Fruit fly (Drosophila melanogaster) whole organism, prepupa: ENCODE results near the gene CG17221.
A peak's percentile ranks its signal among the peaks of the same experiment; 100 is the strongest.

Experiments
- Blimp-1 ChIP-seq: fragments of 200-800 bp; sonication (Bioruptor generic); optimal IDR thresholded peaks from 3 replicates; lab custom pipeline; 2017; ENCODE audit warnings: missing biosample characterization, missing genetic modification characterization, mild to moderate bottlenecking, moderate library complexity, missing genetic modification reagents
- CG10631 ChIP-seq: fragments of 200-800 bp; sonication (Bioruptor generic); optimal IDR thresholded peaks from 2 replicates; lab custom pipeline; 2016; ENCODE audit warnings: missing biosample characterization, missing genetic modification characterization
- CG10669 ChIP-seq: fragments of 200-800 bp; sonication (Bioruptor generic); optimal IDR thresholded peaks from 3 replicates; lab custom pipeline; 2018; ENCODE audit warnings: missing biosample characterization, mild to moderate bottlenecking, missing genetic modification characterization, moderate library complexity
- CG11294 ChIP-seq: fragments of 200-800 bp; sonication (Bioruptor generic); IDR thresholded peaks from 2 replicates; pipeline ENCODE4 v1.3.6; 2022; ENCODE audit warnings: missing biosample characterization, missing genetic modification characterization
- CG11762 ChIP-seq: fragments of 200-800 bp; sonication (Bioruptor generic); optimal IDR thresholded peaks from 3 replicates; lab custom pipeline; 2016; ENCODE audit warnings: missing biosample characterization, missing genetic modification characterization; ENCODE audit not compliant: insufficient read depth
- CG11902 ChIP-seq: fragments of 200-800 bp; sonication (Bioruptor generic); optimal IDR thresholded peaks from 3 replicates; lab custom pipeline; 2016; ENCODE audit warnings: missing biosample characterization, missing genetic modification characterization
- CG15336 ChIP-seq: fragments of 200-800 bp; sonication (Bioruptor generic); IDR thresholded peaks from 2 replicates; pipeline ENCODE4 v1.3.6; 2022; ENCODE audit warnings: missing biosample characterization, missing genetic modification characterization
- CG1621 ChIP-seq: fragments of 200-800 bp; sonication (Bioruptor generic); optimal IDR thresholded peaks from 3 replicates; lab custom pipeline; 2018; ENCODE audit warnings: missing biosample characterization, mild to moderate bottlenecking, missing genetic modification characterization
- CG3032 ChIP-seq: fragments of 200-800 bp; optimal IDR thresholded peaks from 2 replicates; lab custom pipeline; 2019; ENCODE audit warnings: missing biosample characterization, mild to moderate bottlenecking, missing genetic modification characterization, moderate library complexity
- CG31627 ChIP-seq: fragments of 200-800 bp; sonication (Bioruptor generic); optimal IDR thresholded peaks from 3 replicates; lab custom pipeline; 2016; ENCODE audit warnings: missing biosample characterization, missing genetic modification characterization
- CG32006 ChIP-seq: fragments of 200-800 bp; sonication (Bioruptor generic); optimal IDR thresholded peaks from 3 replicates; lab custom pipeline; 2017; ENCODE audit warnings: missing biosample characterization, mild to moderate bottlenecking, missing genetic modification characterization
- CG34406 ChIP-seq: fragments of 200-800 bp; sonication (Bioruptor generic); optimal IDR thresholded peaks from 3 replicates; lab custom pipeline; 2016; ENCODE audit warnings: missing biosample characterization, missing genetic modification characterization
- CG3919 ChIP-seq: fragments of 200-800 bp; sonication (Bioruptor generic); optimal IDR thresholded peaks from 3 replicates; lab custom pipeline; 2016; ENCODE audit warnings: missing biosample characterization, missing genetic modification characterization
- CG4318 ChIP-seq: fragments of 200-800 bp; sonication (Bioruptor generic); optimal IDR thresholded peaks from 3 replicates; lab custom pipeline; 2017; ENCODE audit warnings: missing biosample characterization, mild to moderate bottlenecking, missing genetic modification characterization
- CG6163 ChIP-seq: fragments of 200-800 bp; sonication (Bioruptor generic); IDR thresholded peaks from 3 replicates; pipeline ENCODE4 v1.3.6; 2022; ENCODE audit warnings: missing biosample characterization, missing genetic modification characterization
- CG6792 ChIP-seq: fragments of 200-800 bp; sonication (Bioruptor generic); optimal IDR thresholded peaks from 3 replicates; lab custom pipeline; 2016; ENCODE audit warnings: missing biosample characterization, missing genetic modification characterization
- CG6854 ChIP-seq: fragments of 200-800 bp; sonication (Bioruptor generic); optimal IDR thresholded peaks from 2 replicates; lab custom pipeline; 2017; ENCODE audit warnings: missing biosample characterization, mild to moderate bottlenecking, missing genetic modification characterization
- CG7368 ChIP-seq: fragments of 200-800 bp; sonication (Bioruptor generic); optimal IDR thresholded peaks from 3 replicates; lab custom pipeline; 2016; ENCODE audit warnings: missing biosample characterization, missing genetic modification characterization
- CG8119 ChIP-seq: fragments of 200-800 bp; sonication (Bioruptor generic); IDR thresholded peaks from 3 replicates; pipeline ENCODE4 v1.3.6; 2022; ENCODE audit warnings: missing biosample characterization, missing genetic modification characterization
- CG8319 ChIP-seq: fragments of 200-800 bp; sonication (Bioruptor generic); optimal IDR thresholded peaks from 3 replicates; lab custom pipeline; 2016; ENCODE audit warnings: missing biosample characterization, missing genetic modification characterization
- CG8632 ChIP-seq: fragments of 200-800 bp; sonication (Bioruptor generic); optimal IDR thresholded peaks from 3 replicates; lab custom pipeline; 2016; ENCODE audit warnings: missing biosample characterization, missing genetic modification characterization
- Eip75B ChIP-seq: fragments of 200-800 bp; sonication (Bioruptor generic); optimal IDR thresholded peaks from 3 replicates; lab custom pipeline; 2016; ENCODE audit warnings: missing biosample characterization, missing genetic modification characterization
- Eip78C ChIP-seq: fragments of 200-800 bp; sonication (Bioruptor generic); peaks from one replicate; lab custom pipeline; 2016; ENCODE audit warnings: missing biosample characterization, missing genetic modification characterization
- Ets21C ChIP-seq: fragments of 200-800 bp; sonication (Bioruptor generic); optimal IDR thresholded peaks from 3 replicates; lab custom pipeline; 2016; ENCODE audit warnings: missing biosample characterization, missing genetic modification characterization
- Ets96B ChIP-seq: fragments of 200-800 bp; optimal IDR thresholded peaks from 2 replicates; lab custom pipeline; 2019; ENCODE audit warnings: missing biosample characterization, mild to moderate bottlenecking, missing genetic modification characterization, moderate library complexity
- Gug ChIP-seq: fragments of 200-800 bp; sonication (Bioruptor generic); IDR thresholded peaks from 2 replicates; pipeline ENCODE4 v1.3.6; 2022; ENCODE audit warnings: missing biosample characterization, missing genetic modification characterization
- Hr38 ChIP-seq: sonication (Bioruptor generic); optimal IDR thresholded peaks from 2 replicates; lab custom pipeline; 2016; ENCODE audit warnings: missing biosample characterization, missing genetic modification characterization
- Hr4 ChIP-seq: fragments of 200-800 bp; sonication (Bioruptor generic); optimal IDR thresholded peaks from 3 replicates; lab custom pipeline; 2016; ENCODE audit warnings: missing biosample characterization, missing genetic modification characterization
- Met ChIP-seq: fragments of 200-800 bp; sonication (Bioruptor generic); optimal IDR thresholded peaks from 3 replicates; lab custom pipeline; 2016; ENCODE audit warnings: missing biosample characterization, missing genetic modification characterization
- OdsH ChIP-seq: fragments of 200-800 bp; sonication (Bioruptor generic); optimal IDR thresholded peaks from 3 replicates; lab custom pipeline; 2016; ENCODE audit warnings: missing biosample characterization, missing genetic modification characterization
- Smox ChIP-seq: fragments of 200-800 bp; sonication (Bioruptor generic); optimal IDR thresholded peaks from 3 replicates; lab custom pipeline; 2016; ENCODE audit warnings: missing biosample characterization, missing genetic modification characterization
- Sox102F ChIP-seq: fragments of 200-800 bp; sonication (Bioruptor generic); optimal IDR thresholded peaks from 2 replicates; lab custom pipeline; 2016; ENCODE audit warnings: missing biosample characterization, mild to moderate bottlenecking, missing genetic modification characterization
- Sox14 ChIP-seq: fragments of 200-800 bp; sonication (Bioruptor generic); optimal IDR thresholded peaks from 3 replicates; lab custom pipeline; 2016; ENCODE audit warnings: missing biosample characterization, missing genetic modification characterization
- Sox15 ChIP-seq: fragments of 200-800 bp; sonication (Bioruptor generic); optimal IDR thresholded peaks from 3 replicates; lab custom pipeline; 2016; ENCODE audit warnings: missing biosample characterization, missing genetic modification characterization
- achi ChIP-seq: fragments of 200-800 bp; sonication (Bioruptor generic); optimal IDR thresholded peaks from 3 replicates; lab custom pipeline; 2016; ENCODE audit warnings: missing biosample characterization, missing genetic modification characterization
- acj6 ChIP-seq: fragments of 200-800 bp; sonication (Bioruptor generic); optimal IDR thresholded peaks from 3 replicates; lab custom pipeline; 2016; ENCODE audit warnings: missing biosample characterization, missing genetic modification characterization
- cyc ChIP-seq: fragments of 200-800 bp; sonication (Bioruptor generic); optimal IDR thresholded peaks from 3 replicates; lab custom pipeline; 2016; ENCODE audit warnings: missing biosample characterization, missing genetic modification characterization
- dac ChIP-seq: fragments of 200-800 bp; sonication (Bioruptor generic); optimal IDR thresholded peaks from 2 replicates; lab custom pipeline; 2017; ENCODE audit warnings: missing biosample characterization, mild to moderate bottlenecking, missing genetic modification characterization
- dsx ChIP-seq: fragments of 200-800 bp; optimal IDR thresholded peaks from 3 replicates; lab custom pipeline; 2019; ENCODE audit warnings: missing biosample characterization, mild to moderate bottlenecking, missing genetic modification characterization, moderate library complexity; ENCODE audit not compliant: poor library complexity, severe bottlenecking
- eg ChIP-seq: fragments of 200-800 bp; sonication (Bioruptor generic); IDR thresholded peaks from 3 replicates; pipeline ENCODE4 v1.3.6; 2022; ENCODE audit warnings: missing biosample characterization, missing genetic modification characterization
- esn ChIP-seq: fragments of 200-800 bp; sonication (Bioruptor generic); optimal IDR thresholded peaks from 2 replicates; lab custom pipeline; 2016; ENCODE audit warnings: missing biosample characterization, mild to moderate bottlenecking, missing genetic modification characterization, moderate library complexity
- fd59A ChIP-seq: fragments of 200-800 bp; sonication (Bioruptor generic); optimal IDR thresholded peaks from 2 replicates; lab custom pipeline; 2017; ENCODE audit warnings: missing biosample characterization, mild to moderate bottlenecking, missing genetic modification characterization, missing genetic modification reagents
- fd85E ChIP-seq: fragments of 200-800 bp; sonication (Bioruptor generic); optimal IDR thresholded peaks from 3 replicates; lab custom pipeline; 2016; ENCODE audit warnings: missing biosample characterization, missing genetic modification characterization
- fkh ChIP-seq: fragments of 200-800 bp; sonication (Bioruptor generic); optimal IDR thresholded peaks from 3 replicates; lab custom pipeline; 2017; ENCODE audit warnings: missing biosample characterization, mild to moderate bottlenecking, missing genetic modification characterization, moderate library complexity
- lz ChIP-seq: fragments of 200-800 bp; sonication (Bioruptor generic); optimal IDR thresholded peaks from 3 replicates; lab custom pipeline; 2016; ENCODE audit warnings: missing biosample characterization, missing genetic modification characterization
- net ChIP-seq: fragments of 200-800 bp; sonication (Bioruptor generic); optimal IDR thresholded peaks from 3 replicates; lab custom pipeline; 2016; ENCODE audit warnings: missing biosample characterization, missing genetic modification characterization
- pdm3 ChIP-seq: fragments of 200-800 bp; sonication (Bioruptor generic); optimal IDR thresholded peaks from 3 replicates; lab custom pipeline; 2016; ENCODE audit warnings: missing biosample characterization, missing genetic modification characterization
- salr ChIP-seq, 2 experiments: fragments of 200-800 bp; sonication (Bioruptor generic); optimal IDR thresholded peaks; 3 replicates each; lab custom pipeline; 2016 to 2018; ENCODE audit warnings: missing biosample characterization in 2 of 2, missing genetic modification characterization in 2 of 2, mild to moderate bottlenecking in 1 of 2
- ss ChIP-seq, 2 experiments: fragments of 200-800 bp; sonication (Bioruptor generic); optimal IDR thresholded peaks; 2 replicates in 1 of 2; 3 replicates in 1 of 2; lab custom pipeline; 2017 to 2018; ENCODE audit warnings: mild to moderate bottlenecking in 2 of 2, missing biosample characterization in 2 of 2, missing genetic modification characterization in 2 of 2, moderate library complexity in 1 of 2
- svp ChIP-seq: fragments of 200-800 bp; sonication (Bioruptor generic); peaks from one replicate; lab custom pipeline; 2016; ENCODE audit warnings: missing biosample characterization, missing genetic modification characterization
- topi ChIP-seq: fragments of 200-800 bp; sonication (Bioruptor generic); optimal IDR thresholded peaks from 3 replicates; lab custom pipeline; 2016; ENCODE audit warnings: missing biosample characterization, missing genetic modification characterization
- vri ChIP-seq: fragments of 200-800 bp; sonication (Bioruptor generic); optimal IDR thresholded peaks from 3 replicates; lab custom pipeline; 2016; ENCODE audit warnings: missing biosample characterization, mild to moderate bottlenecking, missing genetic modification characterization

The CG17221 gene

DNA sequence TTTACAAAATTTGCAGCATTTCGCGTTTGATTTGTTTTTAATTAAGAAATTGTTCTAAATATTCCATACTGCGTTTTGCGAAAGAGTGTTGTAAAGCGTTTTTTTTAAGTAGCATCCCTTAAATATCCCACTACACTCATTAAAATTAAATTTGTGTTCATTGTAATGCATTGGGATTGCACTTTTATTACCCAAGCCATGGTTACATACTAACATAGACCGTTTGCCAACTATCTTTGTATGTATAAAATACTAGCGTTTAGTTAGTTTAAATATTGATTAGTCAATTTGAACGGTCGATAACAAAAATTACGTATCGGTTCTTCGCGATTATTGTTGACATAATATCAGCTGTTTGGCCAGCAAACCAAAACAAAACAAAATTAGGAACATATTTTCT lies at the start of gene CG17221, which contains the start of gene cnir:
Gene CG17221, plus strand, starts transcription at position 203 of the 400 bp plus-strand sequence.
Gene cnir, minus strand, starts transcription at position 39 of the 400 bp plus-strand sequence.
- TF ChIP-seq Ets21C (GFP tag; lab: Kevin White, UChicago), result peak; percentile 72
- peak; percentile 37 for TF ChIP-seq Sox15 (GFP tag; lab: Kevin White, UChicago)
- TF ChIP-seq svp (GFP tag; lab: Kevin White, UChicago), result peak; percentile 68
- peak; percentile 77 for TF ChIP-seq Hr4
- TF ChIP-seq pdm3 (GFP tag; lab: Kevin White, UChicago), result peak; percentile 72
- TF ChIP-seq CG15336 (GFP tag; lab: Robert Waterston, UW), result 0 out of 2 replicates have a peak, but pooled peaks have one; percentile 33
- peak; percentile 47 for TF ChIP-seq CG10669 (GFP tag; lab: Kevin White, UChicago)
- TF ChIP-seq Smox (GFP tag; lab: Kevin White, UChicago), result peak; percentile 69
- peak; percentile 74 for TF ChIP-seq CG31627
- peak; percentile 17 for TF ChIP-seq dac (GFP tag; lab: Kevin White, UChicago)
- peak; percentile 48 for TF ChIP-seq CG34406 (GFP tag; lab: Kevin White, UChicago)
- TF ChIP-seq CG11902 (GFP tag; lab: Kevin White, UChicago), result peak; percentile 19
- TF ChIP-seq CG8319, result peak; percentile 42
- no peak for TF ChIP-seq Ets96B (tag; lab: Kevin White, UChicago)
- peak; percentile 87 for TF ChIP-seq Eip78C (GFP tag; lab: Kevin White, UChicago)
- TF ChIP-seq Met, result peak; percentile 77
- TF ChIP-seq net (GFP tag; lab: Kevin White, UChicago), result peak; percentile 46
- TF ChIP-seq CG1621 (tag; lab: Kevin White, UChicago), result peak; percentile 3
- no peak for TF ChIP-seq CG4318 (GFP tag; lab: Kevin White, UChicago)
- peak; percentile 96 for TF ChIP-seq fkh (GFP tag; lab: Kevin White, UChicago)
- TF ChIP-seq acj6 (GFP tag; lab: Kevin White, UChicago), result peak; percentile 72
- TF ChIP-seq Sox102F (GFP tag; lab: Kevin White, UChicago), result peak; percentile 73
- no peak for TF ChIP-seq fd85E
- TF ChIP-seq eg (GFP tag; lab: Robert Waterston, UW), result peak; percentile 41; the same call in 1 of the 3 replicates
- peak; percentile 41 for TF ChIP-seq fd59A (GFP tag; lab: Kevin White, UChicago)
- TF ChIP-seq CG10631 (GFP tag; lab: Kevin White, UChicago), result peak; percentile 78
- no peak for TF ChIP-seq CG11294 (GFP tag; lab: Robert Waterston, UW)
- TF ChIP-seq CG6854 (GFP tag; lab: Kevin White, UChicago), result no peak
- TF ChIP-seq ss (GFP tag; optimal IDR thresholded peaks at IDR 0.05; lab: Kevin White, UChicago), result peak in 1 of 2 experiments; percentile 43
- TF ChIP-seq CG6163 (GFP tag; lab: Robert Waterston, UW), result peak; percentile 36; the same call in 2 of the 3 replicates
- TF ChIP-seq dsx, result no peak
- no peak for TF ChIP-seq Hr38 (GFP tag; lab: Kevin White, UChicago)
- TF ChIP-seq CG7368 (GFP tag; lab: Kevin White, UChicago), result peak; percentile 41
- peak; percentile 9 for TF ChIP-seq CG8632 (GFP tag; lab: Kevin White, UChicago)
- TF ChIP-seq topi (GFP tag; lab: Kevin White, UChicago), result peak; percentile 72
- no peak for TF ChIP-seq Blimp-1 (GFP tag; lab: Kevin White, UChicago)
- TF ChIP-seq Gug (GFP tag; lab: Robert Waterston, UW), result 0 out of 2 replicates have a peak, but pooled peaks have one; percentile 26
- TF ChIP-seq CG8119, result no peak
- TF ChIP-seq Eip75B (GFP tag; lab: Kevin White, UChicago), result peak; percentile 81
- TF ChIP-seq CG6792, result peak; percentile 57
- TF ChIP-seq esn (GFP tag; lab: Kevin White, UChicago), result peak; percentile 83
- TF ChIP-seq CG3919, result peak; percentile 73
- peak; percentile 73 for TF ChIP-seq lz
- peak; percentile 61 for TF ChIP-seq CG3032 (tag; lab: Kevin White, UChicago)
- no peak for TF ChIP-seq CG32006 (GFP tag; lab: Kevin White, UChicago)
- peak; percentile 57 for TF ChIP-seq CG11762 (GFP tag; lab: Kevin White, UChicago)
- peak; percentile 75 for TF ChIP-seq achi
- peak; percentile 75 for TF ChIP-seq OdsH (GFP tag; lab: Kevin White, UChicago)
- peak; percentile 72 for TF ChIP-seq cyc
- TF ChIP-seq Sox14 (GFP tag; lab: Kevin White, UChicago), result peak; percentile 72
- TF ChIP-seq salr (GFP tag; optimal IDR thresholded peaks at IDR 0.05; lab: Kevin White, UChicago), result no peak
- TF ChIP-seq vri, result peak; percentile 93
